Fruit fly (Drosophila melanogaster) whole organism, embryonic: Measurements from ENCODE around the gene lectin-21Cb.

Experiments
- Asciz ChIP-seq: fragments of 200-800 bp; sonication (Bioruptor generic); optimal IDR thresholded peaks from 2 replicates; lab custom pipeline; 2017; ENCODE audit warnings: missing biosample characterization, mild to moderate bottlenecking, missing genetic modification characterization, missing genetic modification reagents
- B-H2 ChIP-seq: fragments of 200-800 bp; sonication (Bioruptor generic); optimal IDR thresholded peaks from 2 replicates; lab custom pipeline; 2018; ENCODE audit warnings: missing biosample characterization, mild to moderate bottlenecking, missing genetic modification characterization
- CG10979 ChIP-seq: fragments of 200-800 bp; sonication (Bioruptor generic); optimal IDR thresholded peaks from 2 replicates; lab custom pipeline; 2018; ENCODE audit warnings: missing biosample characterization, mild to moderate bottlenecking, missing genetic modification characterization, moderate library complexity
- CG11696 ChIP-seq: fragments of 200-800 bp; sonication (Bioruptor generic); IDR thresholded peaks from 2 replicates; pipeline ENCODE4 v1.3.6; 2022; ENCODE audit warnings: missing biosample characterization, missing genetic modification characterization
- CG17328 ChIP-seq: fragments of 200-800 bp; sonication (Bioruptor generic); IDR thresholded peaks from 2 replicates; pipeline ENCODE4 v1.3.6; 2022; ENCODE audit warnings: missing biosample characterization, missing genetic modification characterization
- CG17359 ChIP-seq: fragments of 200-800 bp; sonication (Bioruptor generic); optimal IDR thresholded peaks from 3 replicates; lab custom pipeline; 2018; ENCODE audit warnings: missing biosample characterization, mild to moderate bottlenecking, missing genetic modification characterization, moderate library complexity
- CG17361 ChIP-seq: fragments of 200-800 bp; sonication (Bioruptor generic); IDR thresholded peaks from 3 replicates; pipeline ENCODE4 v1.3.6; 2022; ENCODE audit warnings: missing biosample characterization, missing genetic modification characterization
- CG5953 ChIP-seq: fragments of 200-800 bp; sonication (Bioruptor generic); IDR thresholded peaks from 2 replicates; pipeline ENCODE4 v1.3.6; 2022; ENCODE audit warnings: missing biosample characterization, missing genetic modification characterization
- CG6654 ChIP-seq: fragments of 200-800 bp; sonication (Bioruptor generic); optimal IDR thresholded peaks from 2 replicates; lab custom pipeline; 2017; ENCODE audit warnings: missing biosample characterization, mild to moderate bottlenecking, missing genetic modification characterization
- CG7372 ChIP-seq: fragments of 200-800 bp; sonication (Bioruptor generic); IDR thresholded peaks from 2 replicates; pipeline ENCODE4 v1.3.6; 2022; ENCODE audit warnings: missing biosample characterization, missing genetic modification characterization
- CTCF ChIP-seq: fragments of 200-800 bp; sonication (Bioruptor generic); optimal IDR thresholded peaks from 2 replicates; lab custom pipeline; 2017; ENCODE audit warnings: missing biosample characterization, mild to moderate bottlenecking, missing genetic modification characterization, moderate library complexity
- Camta ChIP-seq: fragments of 200-800 bp; sonication (Bioruptor generic); optimal IDR thresholded peaks from 2 replicates; lab custom pipeline; 2016; ENCODE audit warnings: missing biosample characterization, missing genetic modification characterization
- CrebB ChIP-seq: fragments of 200-800 bp; sonication (Bioruptor generic); optimal IDR thresholded peaks from 3 replicates; lab custom pipeline; 2018; ENCODE audit warnings: missing biosample characterization, mild to moderate bottlenecking, missing genetic modification characterization
- Ets65A ChIP-seq: fragments of 200-800 bp; sonication (Bioruptor generic); peaks from one replicate; lab custom pipeline; 2016; ENCODE audit warnings: missing biosample characterization, missing genetic modification characterization
- Gsc ChIP-seq: fragments of 200-800 bp; sonication (Bioruptor generic); IDR thresholded peaks from 2 replicates; pipeline ENCODE4 v1.3.6; 2022; ENCODE audit warnings: missing biosample characterization, missing genetic modification characterization
- H2.0 ChIP-seq: fragments of 200-800 bp; sonication (Bioruptor generic); IDR thresholded peaks from 2 replicates; pipeline ENCODE4 v1.3.6; 2022; ENCODE audit warnings: missing biosample characterization, missing genetic modification characterization
- Hey ChIP-seq: fragments of 200-800 bp; sonication (Bioruptor generic); optimal IDR thresholded peaks from 3 replicates; lab custom pipeline; 2018; ENCODE audit warnings: missing biosample characterization, mild to moderate bottlenecking, missing genetic modification characterization
- Nf-YB ChIP-seq: fragments of 200-800 bp; sonication (Bioruptor generic); optimal IDR thresholded peaks from 3 replicates; lab custom pipeline; 2019; ENCODE audit warnings: missing biosample characterization, mild to moderate bottlenecking, missing genetic modification characterization, moderate library complexity
- Nf-YC ChIP-seq: fragments of 200-800 bp; optimal IDR thresholded peaks from 3 replicates; lab custom pipeline; 2019; ENCODE audit warnings: missing biosample characterization, mild to moderate bottlenecking, missing genetic modification characterization, moderate library complexity
- Ravus ChIP-seq: fragments of 200-800 bp; sonication (Bioruptor generic); IDR thresholded peaks from 2 replicates; pipeline ENCODE4 v1.3.6; 2022; ENCODE audit warnings: missing biosample characterization, missing genetic modification characterization
- Sin3A ChIP-seq: fragments of >200 bp; optimal IDR thresholded peaks from 2 replicates; lab custom pipeline; 2018
- Ssrp ChIP-seq: fragments of 200-800 bp; sonication (Bioruptor generic); optimal IDR thresholded peaks from 2 replicates; lab custom pipeline; 2018; ENCODE audit warnings: missing biosample characterization, mild to moderate bottlenecking, missing genetic modification characterization, moderate library complexity
- Trl ChIP-seq, 3 experiments: fragments of >200 bp in 2 of 3; fragments of 200-800 bp in 1 of 3; sonication (Bioruptor generic) in 1 of 3; optimal IDR thresholded peaks; 2 replicates in 1 of 3; 3 replicates in 2 of 3; lab custom pipeline; 2016 to 2017; ENCODE audit warnings: missing biosample characterization in 1 of 3, missing genetic modification characterization in 1 of 3
- bigmax ChIP-seq: fragments of 200-800 bp; sonication (Bioruptor generic); optimal IDR thresholded peaks from 2 replicates; lab custom pipeline; 2018; ENCODE audit warnings: missing biosample characterization, mild to moderate bottlenecking, missing genetic modification characterization
- btn ChIP-seq: fragments of 200-800 bp; sonication (Bioruptor generic); optimal IDR thresholded peaks from 2 replicates; lab custom pipeline; 2016; ENCODE audit warnings: missing biosample characterization, missing genetic modification characterization
- ci ChIP-seq: fragments of 200-800 bp; sonication (Bioruptor generic); IDR thresholded peaks from 3 replicates; pipeline ENCODE4 v1.3.6; 2022; ENCODE audit warnings: missing biosample characterization, missing genetic modification characterization
- crol ChIP-seq: fragments of 200-800 bp; sonication (Bioruptor generic); IDR thresholded peaks from 2 replicates; pipeline ENCODE4 v1.3.6; 2022; ENCODE audit warnings: missing biosample characterization, missing genetic modification characterization
- da ChIP-seq: fragments of 200-800 bp; sonication (Bioruptor generic); optimal IDR thresholded peaks from 2 replicates; lab custom pipeline; 2016; ENCODE audit warnings: missing biosample characterization, missing genetic modification characterization
- dati ChIP-seq: fragments of 200-800 bp; sonication (Bioruptor generic); IDR thresholded peaks from 2 replicates; pipeline ENCODE4 v1.3.6; 2022; ENCODE audit warnings: missing biosample characterization, missing genetic modification characterization
- ems ChIP-seq: fragments of 200-800 bp; sonication (Bioruptor generic); optimal IDR thresholded peaks from 3 replicates; lab custom pipeline; 2016; ENCODE audit warnings: missing biosample characterization, missing genetic modification characterization
- hb ChIP-seq: fragments of 200-800 bp; sonication (Bioruptor generic); IDR thresholded peaks from 3 replicates; pipeline ENCODE4 v1.3.6; 2022; ENCODE audit warnings: missing biosample characterization, missing genetic modification characterization; ENCODE audit not compliant: partially characterized antibody
- klu ChIP-seq: fragments of 200-800 bp; sonication (Bioruptor generic); IDR thresholded peaks from 2 replicates; pipeline ENCODE4 v1.3.6; 2022; ENCODE audit warnings: missing biosample characterization, missing genetic modification characterization
- kni ChIP-seq: fragments of 200-800 bp; sonication (Bioruptor generic); optimal IDR thresholded peaks from 3 replicates; lab custom pipeline; 2017; ENCODE audit warnings: mild to moderate bottlenecking, missing biosample characterization, missing genetic modification reagents, missing genetic modification characterization
- nerfin-1 ChIP-seq: fragments of 200-800 bp; sonication (Bioruptor generic); optimal IDR thresholded peaks from 3 replicates; lab custom pipeline; 2019; ENCODE audit warnings: missing biosample characterization, mild to moderate bottlenecking, missing genetic modification characterization, moderate library complexity
- nmo ChIP-seq: fragments of 200-800 bp; sonication (Bioruptor generic); optimal IDR thresholded peaks from 2 replicates; lab custom pipeline; 2018; ENCODE audit warnings: missing biosample characterization, mild to moderate bottlenecking, missing genetic modification characterization, moderate library complexity
- oc ChIP-seq: fragments of 200-800 bp; sonication (Bioruptor generic); optimal IDR thresholded peaks from 2 replicates; lab custom pipeline; 2018; ENCODE audit warnings: missing biosample characterization, mild to moderate bottlenecking, missing genetic modification characterization, moderate library complexity
- odd ChIP-seq: fragments of 200-800 bp; sonication (Bioruptor generic); optimal IDR thresholded peaks from 2 replicates; lab custom pipeline; 2017; ENCODE audit warnings: missing biosample characterization, mild to moderate bottlenecking, missing genetic modification characterization
- pita ChIP-seq: fragments of 200-800 bp; sonication (Bioruptor generic); optimal IDR thresholded peaks from 2 replicates; lab custom pipeline; 2017; ENCODE audit warnings: missing biosample characterization, mild to moderate bottlenecking, missing genetic modification characterization
- pros ChIP-seq: fragments of 200-800 bp; sonication (Bioruptor generic); optimal IDR thresholded peaks from 3 replicates; lab custom pipeline; 2019; ENCODE audit warnings: missing biosample characterization, mild to moderate bottlenecking, missing genetic modification characterization, moderate library complexity
- sens ChIP-seq: fragments of 200-800 bp; sonication (Bioruptor generic); peaks from one replicate; lab custom pipeline; 2016; ENCODE audit warnings: missing biosample characterization, missing genetic modification characterization
- seq ChIP-seq: fragments of 200-800 bp; sonication (Bioruptor generic); IDR thresholded peaks from 2 replicates; pipeline ENCODE4 v1.3.6; 2022; ENCODE audit warnings: missing biosample characterization, missing genetic modification characterization
- sima ChIP-seq: fragments of 200-800 bp; sonication (Bioruptor generic); optimal IDR thresholded peaks from 2 replicates; lab custom pipeline; 2016; ENCODE audit warnings: missing biosample characterization, missing genetic modification characterization
- unc-4 ChIP-seq: fragments of 200-800 bp; sonication (Bioruptor generic); IDR thresholded peaks from 2 replicates; pipeline ENCODE4 v1.3.6; 2022; ENCODE audit warnings: missing biosample characterization, missing genetic modification characterization; ENCODE audit not compliant: partially characterized antibody
- unpg ChIP-seq: fragments of 200-800 bp; sonication (Bioruptor generic); optimal IDR thresholded peaks from 3 replicates; lab custom pipeline; 2018; ENCODE audit warnings: missing biosample characterization, mild to moderate bottlenecking, missing genetic modification characterization, moderate library complexity
- zen ChIP-seq: fragments of 200-800 bp; sonication (Bioruptor generic); optimal IDR thresholded peaks from 3 replicates; lab custom pipeline; 2018; ENCODE audit warnings: missing biosample characterization, mild to moderate bottlenecking, missing genetic modification characterization, moderate library complexity

The lectin-21Cb gene

DNA sequence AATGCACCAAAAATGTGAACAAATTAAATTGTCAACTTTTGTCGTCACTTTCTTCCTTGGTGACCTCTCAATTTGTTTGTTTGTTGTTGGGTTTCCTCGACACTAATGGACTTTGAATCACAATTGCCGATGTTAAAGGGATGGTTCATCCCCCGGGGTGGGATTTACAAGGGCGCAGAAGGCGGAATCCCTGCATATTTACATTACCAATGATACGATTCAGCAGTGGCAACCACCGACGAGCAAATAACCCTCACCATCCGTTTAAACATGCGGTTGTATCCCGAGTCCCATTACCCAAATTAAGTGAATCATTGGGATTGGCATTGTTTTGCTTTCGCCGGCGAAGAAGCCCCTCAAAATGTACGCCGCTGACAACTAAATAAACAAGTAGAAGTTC, 29.5 kb downstream of the lectin-21Cb start:
- peak; percentile 33 for TF ChIP-seq oc
- no peak for TF ChIP-seq Hey (tag; lab: Kevin White, UChicago)
- TF ChIP-seq seq (GFP tag; lab: Robert Waterston, UW): peak; percentile 21; the same call in 1 of the 2 replicates
- peak; percentile 63 for TF ChIP-seq Nf-YC (tag; lab: Kevin White, UChicago)
- TF ChIP-seq ems: no peak
- TF ChIP-seq Nf-YB (GFP tag; lab: Kevin White, UChicago): peak; percentile 79
- TF ChIP-seq Gsc (GFP tag; lab: Robert Waterston, UW): no peak
- TF ChIP-seq H2.0 (GFP tag; lab: Robert Waterston, UW): no peak
- TF ChIP-seq pros: peak; percentile 35
- TF ChIP-seq CG17328: no peak
- no peak for TF ChIP-seq CG11696 (GFP tag; lab: Robert Waterston, UW)
- TF ChIP-seq odd: no peak
- TF ChIP-seq Asciz (GFP tag; lab: Kevin White, UChicago): no peak
- peak; percentile 44 for TF ChIP-seq nerfin-1 (tag; lab: Kevin White, UChicago)

DNA sequence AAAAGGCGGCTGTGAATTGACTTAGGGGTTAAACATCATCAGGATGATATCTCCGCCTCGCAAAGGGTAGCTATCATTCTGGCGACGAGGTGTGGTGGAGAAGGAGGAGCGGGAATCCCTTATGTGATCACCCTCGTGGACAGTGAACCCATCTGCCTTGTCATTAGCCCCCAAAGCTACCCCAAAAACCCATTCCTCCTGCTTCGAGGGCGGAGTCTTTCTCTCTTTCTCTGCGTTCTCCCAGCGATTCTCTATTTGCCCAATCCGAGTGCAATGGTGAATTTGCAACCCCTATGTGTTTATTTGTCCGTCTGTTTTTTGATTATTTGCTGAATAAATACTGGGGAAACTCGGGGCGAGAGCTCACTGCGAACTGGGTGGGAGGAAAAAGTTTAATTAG, 35.7 kb downstream of the lectin-21Cb start:
- TF ChIP-seq Nf-YC (tag; lab: Kevin White, UChicago): peak; percentile 95
- TF ChIP-seq CG10979 (tag; lab: Kevin White, UChicago): no peak
- peak; percentile 49 for TF ChIP-seq crol
- TF ChIP-seq btn (GFP tag; lab: Kevin White, UChicago): no peak
- TF ChIP-seq Nf-YB (GFP tag; lab: Kevin White, UChicago): peak; percentile 95
- TF ChIP-seq CG5953: no peak
- TF ChIP-seq odd: no peak
- TF ChIP-seq CG17361 (GFP tag; lab: Robert Waterston, UW): no peak
- peak; percentile 24 to 33 for TF ChIP-seq Trl (optimal IDR thresholded peaks at IDR 0.05; lab: Kevin White, UChicago)
- no peak for TF ChIP-seq Trl (GFP tag; optimal IDR thresholded peaks at IDR 0.05; lab: Kevin White, UChicago)
- TF ChIP-seq B-H2 (GFP tag; lab: Kevin White, UChicago): no peak
- TF ChIP-seq seq (GFP tag; lab: Robert Waterston, UW): peak; percentile 81
- TF ChIP-seq Ssrp: no peak
- TF ChIP-seq, all 482 proteins: peak for 5

dm6 chr2L:577186-577585, 43.8 kb downstream of the lectin-21Cb start, which contains the start of gene Pph13:
TSS of gene Pph13 (plus strand) at chr2L:577486.
- TF ChIP-seq unpg (GFP tag; lab: Kevin White, UChicago) (no peak), Camta (GFP tag; lab: Kevin White, UChicago) (no peak)

- peak; percentile 33 for TF ChIP-seq sens (GFP tag; lab: Kevin White, UChicago)
- TF ChIP-seq seq (GFP tag; lab: Robert Waterston, UW): no peak
- TF ChIP-seq CTCF (GFP tag; lab: Kevin White, UChicago): peak; percentile 70
- TF ChIP-seq pita (GFP tag; lab: Kevin White, UChicago): peak; percentile 39
- 0 out of 3 replicates have a peak, but pooled peaks have one; percentile 31 for TF ChIP-seq ci (GFP tag; lab: Robert Waterston, UW)
- TF ChIP-seq Ets65A (GFP tag; lab: Kevin White, UChicago): peak; percentile 93
These were observed 44.3 kb downstream of the lectin-21Cb start, which contains the start of gene Ptth for dm6 chr2L:576559-577184. TSS of gene Ptth (minus strand) at chr2L:576896.

DNA sequence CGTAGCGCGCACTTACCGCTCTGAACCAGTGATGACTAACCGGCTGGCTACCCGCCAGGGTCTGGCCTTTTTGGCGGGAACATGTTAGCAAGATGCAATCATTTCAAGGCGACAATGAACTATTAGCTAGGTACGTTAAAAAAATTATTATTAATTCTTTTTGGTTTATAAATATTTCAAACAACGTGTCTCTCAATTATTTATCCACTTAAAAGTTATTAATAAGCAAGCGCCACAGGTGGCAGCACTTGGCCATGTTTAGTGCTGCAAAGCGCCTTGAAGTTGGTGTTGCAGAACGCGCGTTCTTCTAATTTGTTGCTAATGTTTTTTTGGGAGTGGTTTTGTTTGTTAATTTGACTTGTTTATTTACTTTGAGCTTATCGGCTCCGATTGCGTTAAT, 46.8 kb downstream of the lectin-21Cb start, which contains the start of the genes Ipk2 and cold:
TSS of gene Ipk2 (minus strand) at position 39 of the 400 bp plus-strand sequence.
TSS of gene cold (plus strand) at position 66 of the 400 bp plus-strand sequence.
- peak; percentile 31 for TF ChIP-seq CrebB (tag; lab: Kevin White, UChicago)
- no peak for TF ChIP-seq bigmax (GFP tag; lab: Kevin White, UChicago)
- TF ChIP-seq Ravus (GFP tag; lab: Robert Waterston, UW): no peak
- no peak for TF ChIP-seq sima (GFP tag; lab: Kevin White, UChicago)
- peak; percentile 90 for TF ChIP-seq nmo (GFP tag; lab: Kevin White, UChicago)
- peak; percentile 85 for TF ChIP-seq zen (tag; lab: Kevin White, UChicago)
- peak; percentile 37 for TF ChIP-seq da
- TF ChIP-seq CG6654 (GFP tag; lab: Kevin White, UChicago): peak; percentile 49
- TF ChIP-seq CG7372 (GFP tag; lab: Robert Waterston, UW): peak; percentile 66
- peak; percentile 68 for TF ChIP-seq kni (GFP tag; lab: Kevin White, UChicago)
- TF ChIP-seq CG17359 (tag; lab: Kevin White, UChicago): peak; percentile 62
- no peak for TF ChIP-seq dati
- TF ChIP-seq klu (GFP tag; lab: Robert Waterston, UW): peak; percentile 79
- no peak for TF ChIP-seq hb (GFP tag; lab: Robert Waterston, UW)
- peak; percentile 93 for TF ChIP-seq Sin3A (lab: Kevin White, UChicago)
- TF ChIP-seq unc-4 (GFP tag; lab: Robert Waterston, UW): peak; percentile 43
